Worm (Caenorhabditis elegans) whole organism, L1 larva: ENCODE data around the gene bub-3.

Experiments used
- C04F5.9 ChIP-seq: sonication (generic microtip); optimal IDR thresholded peaks from 2 replicates; lab custom pipeline; 2016; ENCODE audit warnings: missing genetic modification characterization, missing compliant biosample characterization
- Y116A8C.19 ChIP-seq: sonication (generic microtip); optimal IDR thresholded peaks from 2 replicates; lab custom pipeline; 2016; ENCODE audit warnings: missing compliant biosample characterization, missing genetic modification characterization, borderline replicate concordance
- ama-1 ChIP-seq: fragments of 150-350 bp; optimal IDR thresholded peaks from 2 replicates; lab custom pipeline; 2014
- ceh-88 ChIP-seq: fragments of 200-800 bp; sonication (Bioruptor generic); IDR thresholded peaks from 2 replicates; pipeline ENCODE4 v1.3.6; 2022; ENCODE audit warnings: missing genetic modification characterization, missing compliant biosample characterization
- ceh-90 ChIP-seq: sonication (generic microtip); optimal IDR thresholded peaks from 2 replicates; lab custom pipeline; 2016; ENCODE audit warnings: missing genetic modification characterization, missing compliant biosample characterization
- dpl-1 ChIP-seq, 3 experiments: fragments of 150-350 bp in 2 of 3; sonication (generic microtip) in 1 of 3; optimal IDR thresholded peaks; 2 replicates each; lab custom pipeline; 2014 to 2017; ENCODE audit warnings: missing biosample characterization in 3 of 3, missing genetic modification characterization in 3 of 3, missing genetic modification reagents in 3 of 3
- dsc-1 ChIP-seq: sonication (generic microtip); optimal IDR thresholded peaks from 2 replicates; lab custom pipeline; 2016; ENCODE audit warnings: mild to moderate bottlenecking, missing genetic modification characterization, missing compliant biosample characterization
- efl-1 ChIP-seq, 4 experiments: fragments of 150-350 bp; optimal IDR thresholded peaks in 3 of 4; peaks in 1 of 4; 1 replicate in 1 of 4; 2 replicates in 3 of 4; lab custom pipeline; 2014; ENCODE audit warnings: missing biosample characterization in 2 of 4, missing genetic modification characterization in 2 of 4, missing genetic modification reagents in 2 of 4
- elt-2 ChIP-seq: sonication (generic microtip); optimal IDR thresholded peaks from 2 replicates; lab custom pipeline; 2016; ENCODE audit warnings: missing genetic modification characterization, mild to moderate bottlenecking, inconsistent platforms, missing compliant biosample characterization, missing genetic modification reagents
- fkh-8 ChIP-seq: sonication (generic microtip); optimal IDR thresholded peaks from 2 replicates; lab custom pipeline; 2016; ENCODE audit warnings: mild to moderate bottlenecking, missing genetic modification characterization, missing compliant biosample characterization
- hlh-17 ChIP-seq: fragments of 200-800 bp; sonication (Bioruptor generic); optimal IDR thresholded peaks from 2 replicates; lab custom pipeline; 2018; ENCODE audit warnings: missing genetic modification characterization, mild to moderate bottlenecking, missing compliant biosample characterization, moderate library complexity, borderline replicate concordance
- hpl-2 ChIP-seq: fragments of 150-350 bp; optimal IDR thresholded peaks from 2 replicates; lab custom pipeline; 2014; ENCODE audit warnings: missing biosample characterization, missing genetic modification reagents, missing genetic modification characterization
- irx-1 ChIP-seq: sonication (generic microtip); optimal IDR thresholded peaks from 2 replicates; lab custom pipeline; 2016; ENCODE audit warnings: missing genetic modification characterization, missing compliant biosample characterization
- jun-1 ChIP-seq: fragments of 150-350 bp; optimal IDR thresholded peaks from 2 replicates; lab custom pipeline; 2014; ENCODE audit warnings: missing biosample characterization, missing genetic modification reagents, missing genetic modification characterization
- lin-14 ChIP-seq: fragments of 200-800 bp; sonication (Bioruptor generic); optimal IDR thresholded peaks from 2 replicates; lab custom pipeline; 2018; ENCODE audit warnings: mild to moderate bottlenecking, missing genetic modification characterization, moderate library complexity, missing compliant biosample characterization
- lin-39 ChIP-seq: fragments of 150-350 bp; optimal IDR thresholded peaks from 2 replicates; lab custom pipeline; 2014; ENCODE audit warnings: missing biosample characterization, missing genetic modification reagents, missing genetic modification characterization
- lir-3 ChIP-seq: sonication (generic microtip); optimal IDR thresholded peaks from 2 replicates; lab custom pipeline; 2016; ENCODE audit warnings: mild to moderate bottlenecking, missing genetic modification characterization, moderate library complexity, missing compliant biosample characterization; ENCODE audit not compliant: poor library complexity
- mab-9 ChIP-seq: fragments of 200-800 bp; sonication (Bioruptor generic); IDR thresholded peaks from 2 replicates; pipeline ENCODE4 v1.3.6; 2022; ENCODE audit warnings: missing genetic modification reagents, missing genetic modification characterization, missing compliant biosample characterization
- mdl-1 ChIP-seq, 2 experiments: fragments of 150-350 bp; optimal IDR thresholded peaks; 2 replicates each; lab custom pipeline; 2014 to 2017; ENCODE audit warnings: missing biosample characterization in 2 of 2, missing genetic modification characterization in 2 of 2, inconsistent platforms in 1 of 2
- nhr-20 ChIP-seq: sonication (generic microtip); optimal IDR thresholded peaks from 2 replicates; lab custom pipeline; 2016; ENCODE audit warnings: mild to moderate bottlenecking, missing genetic modification characterization, missing compliant biosample characterization
- nhr-28 ChIP-seq: fragments of 150-350 bp; optimal IDR thresholded peaks from 2 replicates; lab custom pipeline; 2014; ENCODE audit warnings: missing biosample characterization, missing genetic modification characterization
- nhr-47 ChIP-seq: sonication (generic microtip); optimal IDR thresholded peaks from 2 replicates; lab custom pipeline; 2016; ENCODE audit warnings: mild to moderate bottlenecking, missing genetic modification characterization, moderate library complexity, missing compliant biosample characterization
- nhr-76 ChIP-seq: sonication (generic microtip); optimal IDR thresholded peaks from 2 replicates; lab custom pipeline; 2017; ENCODE audit warnings: missing biosample characterization, missing genetic modification characterization
- nhr-77 ChIP-seq: fragments of 150-350 bp; optimal IDR thresholded peaks from 2 replicates; lab custom pipeline; 2014; ENCODE audit warnings: missing biosample characterization, missing genetic modification characterization
- nhr-90 ChIP-seq: sonication (generic microtip); optimal IDR thresholded peaks from 2 replicates; lab custom pipeline; 2016; ENCODE audit warnings: mild to moderate bottlenecking, missing genetic modification characterization, missing compliant biosample characterization; ENCODE audit not compliant: poor library complexity
- pax-3 ChIP-seq: fragments of 200-800 bp; sonication (Bioruptor generic); optimal IDR thresholded peaks from 2 replicates; lab custom pipeline; 2018; ENCODE audit warnings: mild to moderate bottlenecking, missing genetic modification characterization, moderate library complexity, missing compliant biosample characterization
- skn-1 ChIP-seq: fragments of 150-350 bp; optimal IDR thresholded peaks from 2 replicates; lab custom pipeline; 2014; ENCODE audit warnings: missing biosample characterization, missing genetic modification characterization
- sox-4 ChIP-seq: sonication (generic microtip); optimal IDR thresholded peaks from 2 replicates; lab custom pipeline; 2016; ENCODE audit warnings: missing genetic modification characterization, missing compliant biosample characterization
- sptf-1 ChIP-seq: fragments of 150-350 bp; optimal IDR thresholded peaks from 2 replicates; lab custom pipeline; 2014; ENCODE audit warnings: missing biosample characterization, missing genetic modification characterization
- tbx-2 ChIP-seq: sonication (generic microtip); optimal IDR thresholded peaks from 2 replicates; lab custom pipeline; 2016; ENCODE audit warnings: missing genetic modification characterization, missing compliant biosample characterization
- unc-62 ChIP-seq: fragments of 150-350 bp; optimal IDR thresholded peaks from 2 replicates; lab custom pipeline; 2014; ENCODE audit warnings: missing biosample characterization, missing genetic modification reagents, missing genetic modification characterization
- vab-15 ChIP-seq: sonication (generic microtip); optimal IDR thresholded peaks from 2 replicates; lab custom pipeline; 2017; ENCODE audit warnings: missing genotype, mild to moderate bottlenecking, missing genetic modification characterization, missing compliant biosample characterization
- zag-1 ChIP-seq: fragments of 150-350 bp; optimal IDR thresholded peaks from 2 replicates; lab custom pipeline; 2014; ENCODE audit warnings: missing biosample characterization, missing genetic modification characterization
- ztf-11 ChIP-seq, 2 experiments: sonication (generic microtip); optimal IDR thresholded peaks; 2 replicates each; lab custom pipeline; 2016 to 2017; ENCODE audit warnings: missing genetic modification characterization in 2 of 2, missing biosample characterization in 1 of 2, missing compliant biosample characterization in 1 of 2
- ztf-4 ChIP-seq: fragments of 150-350 bp; optimal IDR thresholded peaks from 2 replicates; lab custom pipeline; 2014; ENCODE audit warnings: missing biosample characterization, missing genetic modification characterization

bub-3 gene

DNA sequence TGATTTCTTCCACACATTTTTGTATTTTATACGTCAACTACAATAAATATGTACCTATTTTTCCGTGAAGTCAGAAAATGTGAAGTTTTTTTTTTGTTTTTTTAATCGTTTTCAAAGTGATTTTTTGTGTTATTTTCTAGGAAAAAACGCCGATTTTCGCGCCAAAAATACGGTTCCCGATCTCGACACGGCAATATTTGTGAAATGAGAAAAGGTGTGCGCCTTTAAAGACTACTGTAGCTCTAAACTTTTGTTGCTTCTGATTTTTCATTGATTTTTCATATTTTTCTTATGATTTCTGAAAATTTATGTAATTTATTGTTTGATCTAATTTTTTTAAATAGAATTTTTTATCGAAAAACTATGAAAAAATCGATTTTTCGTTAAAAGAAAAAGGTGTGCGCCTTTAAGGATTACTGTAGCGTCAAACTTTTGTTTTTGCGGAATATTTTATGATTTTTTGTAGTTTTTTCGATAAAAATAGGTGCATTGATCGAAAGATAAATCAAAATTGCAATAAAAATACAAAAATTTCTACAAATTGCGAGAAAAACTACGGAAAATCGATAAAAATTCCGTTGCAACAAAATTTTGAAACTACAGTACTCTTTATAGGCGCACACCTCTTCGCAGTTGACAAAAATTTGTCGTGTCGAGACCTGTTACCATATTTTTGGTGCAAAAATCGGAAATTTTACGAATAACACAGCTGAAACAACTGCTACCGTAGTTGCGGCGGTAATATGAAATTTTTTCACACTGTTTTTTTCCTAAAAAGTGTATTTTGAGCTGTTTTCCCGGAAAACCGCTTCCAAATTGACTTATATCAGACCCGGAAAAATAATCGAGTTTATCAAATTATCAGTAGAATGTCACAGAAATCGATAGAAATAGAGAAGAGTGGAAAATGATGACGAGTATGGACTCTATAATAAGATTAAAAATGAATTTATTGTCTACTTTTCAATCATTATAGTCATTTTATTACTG, 30.2 kb upstream of the bub-3 start, which contains the start of gene kqt-3:
TSS of gene kqt-3 (plus strand) at position 940 of the 990 bp plus-strand sequence.
- no peak for TF ChIP-seq lin-14 (GFP tag; lab: Kevin White, UChicago)
- TF ChIP-seq zag-1 (tag; lab: Kevin White, UChicago) = no peak
- no peak for TF ChIP-seq elt-2 (tag; lab: Kevin White, UChicago)
- TF ChIP-seq sptf-1 (tag; lab: Kevin White, UChicago) = no peak
- no peak for TF ChIP-seq ceh-88
- no peak for TF ChIP-seq tbx-2
- TF ChIP-seq mab-9 = no peak
- TF ChIP-seq nhr-20 (tag; lab: Kevin White, UChicago) = no peak

DNA sequence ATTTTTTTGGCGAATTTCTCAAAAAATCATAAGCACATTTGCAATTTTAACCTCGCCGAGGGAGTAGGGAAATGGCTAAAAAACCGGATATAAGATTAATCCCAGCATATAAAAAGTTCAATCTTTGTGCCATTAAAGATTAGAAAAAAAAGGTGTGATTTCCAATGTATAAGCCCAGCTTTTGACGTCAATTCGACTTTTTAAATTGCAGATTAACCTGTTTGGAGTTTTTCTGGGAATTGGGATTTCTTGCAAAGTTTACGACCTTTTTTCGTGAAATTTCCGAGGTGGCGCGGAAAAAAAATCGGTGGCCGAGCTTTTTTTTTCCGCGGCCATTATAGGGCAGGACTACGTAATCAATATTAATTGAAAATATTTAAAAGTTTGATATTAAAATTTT, 28.2 kb upstream of the bub-3 start:
- TF ChIP-seq fkh-8 (peak; percentile 68), pax-3 (tag; lab: Kevin White, UChicago) (peak; percentile 68), dsc-1 (tag; lab: Kevin White, UChicago) (peak; percentile 86), nhr-20 (tag; lab: Kevin White, UChicago) (no peak), nhr-47 (tag; lab: Kevin White, UChicago) (peak; percentile 19)

DNA sequence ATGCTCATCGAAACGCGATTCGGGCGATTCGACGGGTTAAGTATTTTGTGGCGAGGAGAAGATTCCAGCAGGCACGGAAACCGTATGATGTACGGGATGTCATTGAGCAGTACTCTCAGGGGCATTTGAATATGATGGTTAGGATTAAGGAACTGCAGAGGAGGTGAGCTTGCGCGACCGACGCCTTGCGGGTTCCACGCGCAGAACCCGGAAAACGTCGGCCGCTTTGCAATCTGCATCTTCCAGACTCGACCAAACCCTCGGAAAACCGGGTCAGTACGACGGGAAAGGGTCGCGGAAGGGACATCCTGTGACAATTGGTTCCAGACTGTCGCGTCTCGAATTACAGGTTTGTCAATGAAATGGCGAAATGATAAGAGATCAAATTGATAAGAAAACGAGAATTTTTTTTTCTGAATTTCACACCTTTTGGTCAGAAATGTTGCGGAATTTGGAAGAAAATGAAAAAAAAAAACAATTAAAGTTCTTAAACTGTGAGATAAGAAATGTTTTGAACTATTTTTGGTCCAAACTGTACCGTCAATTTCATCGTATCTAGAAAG, 14.3 kb upstream of the bub-3 start:
- TF ChIP-seq nhr-76 (tag; lab: Kevin White, UChicago) (no peak), ztf-11 (tag; optimal IDR thresholded peaks at IDR 0.05; lab: Kevin White, UChicago) (no peak), nhr-77 (tag; lab: Kevin White, UChicago) (no peak), hpl-2 (GFP tag; lab: Kevin White, UChicago) (no peak), efl-1 (optimal IDR thresholded peaks at IDR 0.05; lab: Kevin White, UChicago) (no peak), efl-1 (GFP tag; optimal IDR thresholded peaks at IDR 0.05 in 1 of 2; lab: Kevin White, UChicago) (no peak), elt-2 (tag; lab: Kevin White, UChicago) (peak; percentile 38), ama-1 (lab: Kevin White, UChicago) (no peak)

DNA sequence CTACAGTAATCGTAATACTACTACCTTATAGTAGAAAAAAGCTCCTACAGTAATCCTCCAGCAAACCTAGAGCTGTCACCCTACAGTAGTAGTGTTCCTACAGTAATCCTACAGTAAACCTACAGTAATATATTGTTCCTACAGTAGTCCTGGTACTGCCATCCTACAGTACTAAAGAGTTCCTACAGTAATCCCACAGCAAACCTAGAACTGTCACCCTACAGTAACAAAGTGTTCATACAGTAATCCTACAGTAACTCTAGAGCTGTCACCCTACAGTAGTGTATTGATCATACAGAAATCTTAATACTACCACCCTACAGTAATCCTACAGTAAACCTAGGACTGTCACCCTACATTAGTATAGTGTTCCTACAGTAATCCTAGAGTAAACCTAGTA, 12.6 kb upstream of the bub-3 start:
- TF ChIP-seq mdl-1 (tag; optimal IDR thresholded peaks at IDR 0.05; lab: Kevin White, UChicago) = no peak
- no peak for TF ChIP-seq irx-1 (tag; lab: Kevin White, UChicago)
- no peak for TF ChIP-seq mab-9

DNA sequence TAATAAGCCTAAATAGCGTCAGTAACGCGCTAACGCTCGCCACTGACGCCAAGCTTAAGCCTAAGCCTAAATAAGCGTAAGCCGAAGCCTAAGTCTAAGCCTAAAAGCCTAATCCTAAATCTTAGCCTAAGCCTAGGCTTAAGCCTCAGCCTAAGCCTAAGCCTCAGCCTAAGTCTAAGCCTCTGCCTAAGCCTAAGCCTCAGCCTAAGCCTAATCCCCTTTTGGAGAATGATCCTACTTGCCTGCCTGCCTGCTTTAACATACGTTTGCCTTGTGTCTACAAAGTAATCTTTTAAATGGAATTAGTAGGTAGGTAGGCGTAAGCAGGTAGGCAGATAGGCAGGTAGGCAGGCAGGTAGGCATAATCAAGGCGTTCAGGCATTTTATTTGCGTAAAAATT, 10.5 kb upstream of the bub-3 start:
- no peak for TF ChIP-seq dpl-1 (GFP tag; optimal IDR thresholded peaks at IDR 0.05; lab: Kevin White, UChicago)
- TF ChIP-seq, all 84 proteins: peak for 0

DNA sequence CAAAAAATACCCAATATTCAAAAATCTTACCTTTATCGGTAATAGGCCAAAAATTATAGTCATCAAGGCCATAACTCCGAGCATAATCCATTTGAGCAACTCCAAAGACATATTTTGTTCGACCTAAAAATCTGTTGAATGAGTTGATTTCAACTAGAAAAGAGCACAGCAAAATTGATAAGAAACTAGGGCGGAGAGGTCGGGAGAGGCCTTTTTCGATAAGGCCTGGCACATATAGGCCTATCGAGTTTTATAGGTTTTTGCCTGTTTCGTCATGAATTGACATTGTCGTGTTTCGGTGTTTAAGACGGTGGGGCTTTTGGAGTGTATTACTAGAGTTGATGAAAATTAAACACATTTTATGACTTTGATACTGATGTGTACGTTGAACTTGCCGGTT, 10.1 kb upstream of the bub-3 start, which contains the start of gene zipt-2.3:
TSS of gene zipt-2.3 (minus strand) at position 147 of the 400 bp plus-strand sequence.
- TF ChIP-seq mab-9 = no peak
- TF ChIP-seq elt-2 (tag; lab: Kevin White, UChicago) = peak; percentile 56
- no peak for TF ChIP-seq ztf-4
- TF ChIP-seq Y116A8C.19 = no peak

DNA sequence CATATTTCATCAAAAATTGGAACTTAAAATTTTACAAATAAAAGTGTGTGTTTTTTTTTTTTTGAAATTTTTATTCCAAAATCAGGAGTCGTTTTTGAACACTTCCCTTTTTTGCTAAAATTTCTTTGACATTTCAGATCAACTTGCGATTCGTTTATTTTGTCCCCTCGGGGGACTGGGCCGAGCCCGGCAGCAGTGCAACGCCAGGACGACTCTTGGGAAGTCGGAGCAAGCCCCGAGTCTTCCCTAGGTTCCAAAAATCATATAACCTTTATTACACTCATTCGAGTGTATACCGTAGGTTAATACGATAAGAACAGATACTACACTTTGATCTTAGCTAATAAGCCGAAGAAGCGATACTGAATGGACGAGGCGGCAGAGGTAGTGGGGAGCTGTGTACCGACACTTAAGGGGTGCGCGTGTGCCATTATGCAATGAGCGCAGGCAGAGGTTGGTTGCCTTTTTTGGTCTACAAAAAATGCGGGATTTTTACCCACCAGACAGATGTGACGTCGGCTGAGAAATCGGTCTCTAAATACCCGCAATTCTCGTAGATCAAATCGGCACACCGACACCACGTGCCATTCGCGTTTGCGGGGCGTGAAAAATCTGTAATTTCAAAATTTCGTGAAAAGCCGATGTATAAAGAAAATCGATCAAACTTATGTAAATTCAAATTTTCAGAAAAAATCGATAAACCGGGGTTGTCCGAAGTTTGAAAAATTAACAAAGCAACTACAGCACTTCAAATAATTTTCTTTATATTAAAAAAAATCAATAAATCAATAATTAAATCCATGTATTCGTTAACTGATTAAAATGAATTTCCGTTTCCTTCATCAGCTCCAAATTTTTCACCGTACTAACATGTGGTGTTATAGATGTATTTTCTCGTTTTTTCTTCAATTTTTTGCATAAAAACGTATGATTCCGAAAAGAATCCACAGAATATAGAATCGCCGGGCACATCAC, 8.2 kb upstream of the bub-3 start:
- TF ChIP-seq lin-39 (tag; lab: Kevin White, UChicago) (no peak), lir-3 (no peak), nhr-90 (tag; lab: Kevin White, UChicago) (no peak), hlh-17 (GFP tag; lab: Kevin White, UChicago) (no peak), unc-62 (GFP tag; lab: Kevin White, UChicago) (no peak), zag-1 (tag; lab: Kevin White, UChicago) (no peak), C04F5.9 (tag; lab: Kevin White, UChicago) (no peak), sox-4 (no peak), skn-1 (tag; lab: Kevin White, UChicago) (no peak), nhr-28 (tag; lab: Kevin White, UChicago) (no peak), jun-1 (no peak), vab-15 (tag; lab: Kevin White, UChicago) (no peak), ceh-90 (no peak)
